Worm (Caenorhabditis elegans) whole organism, young adult: ENCODE data around the gene vdac-1.

Source experiments
- B0035.1 ChIP-seq: sonication (generic microtip); optimal IDR thresholded peaks from 2 replicates; lab custom pipeline; 2016; ENCODE audit warnings: missing genetic modification characterization, mild to moderate bottlenecking, missing compliant biosample characterization, missing genotype, missing genetic modification reagents
- F33H1.4 ChIP-seq: fragments of 200-800 bp; sonication (Bioruptor generic); IDR thresholded peaks from 2 replicates; pipeline ENCODE4 v1.3.6; 2022; ENCODE audit warnings: missing genetic modification reagents, missing genetic modification characterization, missing compliant biosample characterization
- F57A8.1 ChIP-seq: fragments of 200-800 bp; sonication (Bioruptor generic); optimal IDR thresholded peaks from 2 replicates; lab custom pipeline; 2018; ENCODE audit warnings: mild to moderate bottlenecking, missing genetic modification characterization, moderate library complexity, missing compliant biosample characterization
- Y56A3A.18 ChIP-seq: fragments of 200-800 bp; sonication (Bioruptor generic); IDR thresholded peaks from 2 replicates; pipeline ENCODE4 v1.3.6; 2022; ENCODE audit warnings: missing genetic modification reagents, missing genetic modification characterization, missing compliant biosample characterization
- Y79H2A.3 ChIP-seq: fragments of 200-800 bp; sonication (Bioruptor generic); conservative IDR thresholded peaks from 2 replicates; pipeline ENCODE4 v1.3.6; 2022; ENCODE audit warnings: missing genetic modification reagents, missing genetic modification characterization, missing compliant biosample characterization
- akir-1 ChIP-seq: fragments of 200-800 bp; sonication (Bioruptor generic); optimal IDR thresholded peaks from 2 replicates; lab custom pipeline; 2018; ENCODE audit warnings: mild to moderate bottlenecking, missing genetic modification characterization, moderate library complexity, missing compliant biosample characterization
- cebp-1 ChIP-seq, 2 experiments: fragments of 200-800 bp in 1 of 2; sonication (Bioruptor generic) in 1 of 2; sonication (generic microtip) in 1 of 2; IDR thresholded peaks in 1 of 2; optimal IDR thresholded peaks in 1 of 2; 2 replicates each; pipeline versions ENCODE4 v1.3.6 to Lab custom; 2017 to 2022; ENCODE audit warnings: missing compliant biosample characterization in 2 of 2, missing genetic modification characterization in 2 of 2, mild to moderate bottlenecking in 1 of 2, missing genetic modification reagents in 1 of 2, moderate library complexity in 1 of 2
- ceh-40 ChIP-seq: fragments of 200-800 bp; sonication (Bioruptor generic); IDR thresholded peaks from 2 replicates; pipeline ENCODE4 v1.3.6; 2022; ENCODE audit warnings: missing genetic modification characterization, missing compliant biosample characterization
- ceh-79 ChIP-seq: sonication (generic microtip); optimal IDR thresholded peaks from 2 replicates; lab custom pipeline; 2017; ENCODE audit warnings: mild to moderate bottlenecking, missing genetic modification characterization, missing compliant biosample characterization
- ceh-91 ChIP-seq: fragments of 200-800 bp; sonication (Bioruptor generic); IDR thresholded peaks from 2 replicates; pipeline ENCODE4 v1.3.6; 2022; ENCODE audit warnings: missing genetic modification reagents, missing genetic modification characterization, missing compliant biosample characterization
- dox-1 ChIP-seq: fragments of 200-800 bp; sonication (Bioruptor generic); IDR thresholded peaks from 2 replicates; pipeline ENCODE4 v1.3.6; 2022; ENCODE audit warnings: missing genetic modification reagents, missing genetic modification characterization, missing compliant biosample characterization
- egl-44 ChIP-seq: fragments of 200-800 bp; sonication (Bioruptor generic); IDR thresholded peaks from 2 replicates; pipeline ENCODE4 v1.3.6; 2022; ENCODE audit warnings: missing genetic modification reagents, missing genetic modification characterization, missing compliant biosample characterization
- ekl-4 ChIP-seq: fragments of 200-800 bp; sonication (Bioruptor generic); IDR thresholded peaks from 2 replicates; pipeline ENCODE4 v1.3.6; 2022; ENCODE audit warnings: missing genetic modification reagents, missing genetic modification characterization, missing compliant biosample characterization
- fkh-3 ChIP-seq: sonication (generic microtip); optimal IDR thresholded peaks from 2 replicates; lab custom pipeline; 2016; ENCODE audit warnings: mild to moderate bottlenecking, missing genetic modification characterization, missing compliant biosample characterization
- gei-17 ChIP-seq: fragments of 200-800 bp; sonication (Bioruptor generic); optimal IDR thresholded peaks from 2 replicates; lab custom pipeline; 2018; ENCODE audit warnings: mild to moderate bottlenecking, missing genetic modification characterization, missing compliant biosample characterization
- him-1 ChIP-seq: sonication (generic microtip); optimal IDR thresholded peaks from 2 replicates; lab custom pipeline; 2016; ENCODE audit warnings: missing genotype, missing genetic modification reagents, missing genetic modification characterization, missing compliant biosample characterization
- hlh-26 ChIP-seq: fragments of 200-800 bp; sonication (Bioruptor generic); conservative IDR thresholded peaks from 2 replicates; pipeline ENCODE4 v1.3.6; 2022; ENCODE audit warnings: missing genetic modification reagents, missing genetic modification characterization, missing compliant biosample characterization
- hmg-1.2 ChIP-seq: fragments of 200-800 bp; sonication (Bioruptor generic); IDR thresholded peaks from 2 replicates; pipeline ENCODE4 v1.3.6; 2022; ENCODE audit warnings: missing genetic modification reagents, missing genetic modification characterization, missing compliant biosample characterization
- hrde-1 ChIP-seq: sonication (generic microtip); optimal IDR thresholded peaks from 2 replicates; lab custom pipeline; 2016; ENCODE audit warnings: missing genetic modification characterization, mild to moderate bottlenecking, missing compliant biosample characterization, moderate library complexity, missing genotype, missing genetic modification reagents, borderline replicate concordance
- hsf-1 ChIP-seq: fragments of 200-800 bp; sonication (Bioruptor generic); IDR thresholded peaks from 2 replicates; pipeline ENCODE4 v1.3.6; 2022; ENCODE audit warnings: missing genetic modification reagents, missing genetic modification characterization, missing compliant biosample characterization
- lin-35 ChIP-seq, 3 experiments: fragments of 150-350 bp in 2 of 3; sonication (generic microtip) in 1 of 3; optimal IDR thresholded peaks; 2 replicates each; lab custom pipeline; 2014 to 2018; ENCODE audit warnings: missing biosample characterization in 3 of 3, missing genetic modification characterization in 3 of 3, missing genetic modification reagents in 3 of 3
- lin-40 ChIP-seq: sonication (generic microtip); optimal IDR thresholded peaks from 2 replicates; lab custom pipeline; 2016; ENCODE audit warnings: missing genetic modification characterization, mild to moderate bottlenecking, missing compliant biosample characterization, missing genotype, missing genetic modification reagents
- lir-1 ChIP-seq: fragments of 200-800 bp; sonication (Bioruptor generic); conservative IDR thresholded peaks from 2 replicates; pipeline ENCODE4 v1.3.6; 2022; ENCODE audit warnings: missing genetic modification reagents, missing genetic modification characterization, missing compliant biosample characterization
- madf-8 ChIP-seq: fragments of 200-800 bp; sonication (Bioruptor generic); conservative IDR thresholded peaks from 2 replicates; pipeline ENCODE4 v1.3.6; 2022; ENCODE audit warnings: missing genetic modification reagents, missing genetic modification characterization, missing compliant biosample characterization
- nfya-1 ChIP-seq: sonication (generic microtip); optimal IDR thresholded peaks from 2 replicates; lab custom pipeline; 2017; ENCODE audit warnings: antibody characterized with exemption, missing compliant biosample characterization, missing genetic modification characterization, borderline replicate concordance; ENCODE audit not compliant: insufficient read depth
- nfyb-1 ChIP-seq: fragments of 200-800 bp; sonication (Bioruptor generic); IDR thresholded peaks from 2 replicates; pipeline ENCODE4 v1.3.6; 2022; ENCODE audit warnings: missing genetic modification reagents, missing genetic modification characterization, missing compliant biosample characterization
- nhr-27 ChIP-seq: fragments of 200-800 bp; sonication (Bioruptor generic); optimal IDR thresholded peaks from 2 replicates; lab custom pipeline; 2018; ENCODE audit warnings: mild to moderate bottlenecking, missing genetic modification characterization, moderate library complexity, missing compliant biosample characterization
- pha-4 ChIP-seq: fragments of 150-350 bp; sonication (generic microtip); optimal IDR thresholded peaks from 2 replicates; lab custom pipeline; 2014; ENCODE audit warnings: missing biosample characterization, missing genetic modification reagents, missing genetic modification characterization
- rcor-1 ChIP-seq: fragments of 200-800 bp; sonication (Bioruptor generic); IDR thresholded peaks from 2 replicates; pipeline ENCODE4 v1.3.6; 2022; ENCODE audit warnings: missing genetic modification reagents, missing genetic modification characterization, missing compliant biosample characterization
- rpc-1 ChIP-seq, 2 experiments: fragments of 150-350 bp in 1 of 2; sonication (generic microtip) in 1 of 2; optimal IDR thresholded peaks; 2 replicates each; lab custom pipeline; 2014 to 2018; ENCODE audit warnings: missing biosample characterization in 1 of 2, missing genetic modification characterization in 1 of 2, missing genetic modification reagents in 1 of 2, missing genotype in 1 of 2
- sdz-38 ChIP-seq: sonication (generic microtip); optimal IDR thresholded peaks from 2 replicates; lab custom pipeline; 2016; ENCODE audit warnings: missing genotype, missing genetic modification characterization, missing compliant biosample characterization
- sea-2 ChIP-seq: fragments of 200-800 bp; sonication (Bioruptor generic); IDR thresholded peaks from 2 replicates; pipeline ENCODE4 v1.3.6; 2022; ENCODE audit warnings: missing genetic modification characterization, missing compliant biosample characterization
- snpc-1.1 ChIP-seq: sonication (generic microtip); optimal IDR thresholded peaks from 2 replicates; lab custom pipeline; 2017; ENCODE audit warnings: missing genetic modification characterization, mild to moderate bottlenecking, missing compliant biosample characterization, antibody characterized with exemption, moderate library complexity, missing genotype, missing genetic modification reagents; ENCODE audit not compliant: insufficient read depth
- unc-130 ChIP-seq: sonication (generic microtip); optimal IDR thresholded peaks from 2 replicates; lab custom pipeline; 2016; ENCODE audit warnings: missing genetic modification reagents, missing genetic modification characterization, missing compliant biosample characterization
- unc-62 ChIP-seq: fragments of 150-350 bp; optimal IDR thresholded peaks from 2 replicates; lab custom pipeline; 2014; ENCODE audit warnings: missing biosample characterization, missing genetic modification reagents, missing genetic modification characterization
- xnd-1 ChIP-seq: sonication (generic microtip); optimal IDR thresholded peaks from 2 replicates; lab custom pipeline; 2016; ENCODE audit warnings: missing genotype, missing genetic modification reagents, missing genetic modification characterization, missing compliant biosample characterization
- zim-3 ChIP-seq: sonication (generic microtip); optimal IDR thresholded peaks from 2 replicates; lab custom pipeline; 2017; ENCODE audit warnings: mild to moderate bottlenecking, missing genetic modification characterization, moderate library complexity, missing compliant biosample characterization
- ztf-25 ChIP-seq: fragments of 200-800 bp; sonication (Bioruptor generic); IDR thresholded peaks from 2 replicates; pipeline ENCODE4 v1.3.6; 2022; ENCODE audit warnings: missing genetic modification reagents, missing genetic modification characterization, missing compliant biosample characterization
- ztf-26 ChIP-seq: sonication (generic microtip); optimal IDR thresholded peaks from 2 replicates; lab custom pipeline; 2017; ENCODE audit warnings: missing genetic modification characterization, missing compliant biosample characterization
- ztf-3 ChIP-seq: fragments of 200-800 bp; sonication (Bioruptor generic); optimal IDR thresholded peaks from 2 replicates; lab custom pipeline; 2018; ENCODE audit warnings: mild to moderate bottlenecking, missing genetic modification characterization, missing compliant biosample characterization
- ztf-6 ChIP-seq: fragments of 200-800 bp; sonication (Bioruptor generic); IDR thresholded peaks from 2 replicates; pipeline ENCODE4 v1.3.6; 2022; ENCODE audit warnings: missing genetic modification reagents, missing genetic modification characterization, missing compliant biosample characterization

The vdac-1 gene

ce11 chrIV:7505866-7506488, 1.7 kb downstream of the vdac-1 start (continued):
- no peak for TF ChIP-seq fkh-3 (tag; lab: Kevin White, UChicago)
- peak; percentile 78 for TF ChIP-seq hrde-1 (tag; lab: Kevin White, UChicago)
- TF ChIP-seq madf-8 = no peak
- TF ChIP-seq nfyb-1 (GFP tag; lab: Robert Waterston, UW) = 0 out of 2 replicates have a peak, but pooled peaks have one; percentile 42
- no peak for TF ChIP-seq snpc-1.1 (tag; lab: Kevin White, UChicago)
- TF ChIP-seq ceh-40 (GFP tag; lab: Robert Waterston, UW) = no peak
- TF ChIP-seq ekl-4 = no peak; the same call in none of the 2 replicates
- TF ChIP-seq rcor-1 (GFP tag; lab: Robert Waterston, UW) = peak; percentile 24
- TF ChIP-seq ztf-6 (GFP tag; lab: Robert Waterston, UW) = no peak
- TF ChIP-seq unc-130 (GFP tag; lab: Kevin White, UChicago) = peak; percentile 20
- no peak for TF ChIP-seq sdz-38
- TF ChIP-seq hlh-26 (GFP tag; lab: Robert Waterston, UW) = no peak
- TF ChIP-seq lin-35 (GFP tag; optimal IDR thresholded peaks at IDR 0.05; lab: Kevin White, UChicago) = peak in 1 of 3 experiments; percentile 20

- TF ChIP-seq ceh-91 (GFP tag; lab: Robert Waterston, UW) (no peak), Y56A3A.18 (GFP tag; lab: Robert Waterston, UW) (no peak), unc-130 (GFP tag; lab: Kevin White, UChicago) (no peak), akir-1 (no peak), fkh-3 (tag; lab: Kevin White, UChicago) (no peak), egl-44 (GFP tag; lab: Robert Waterston, UW) (no peak), zim-3 (tag; lab: Kevin White, UChicago) (no peak), F57A8.1 (GFP tag; lab: Kevin White, UChicago) (no peak), him-1 (no peak), Y79H2A.3 (GFP tag; lab: Robert Waterston, UW) (no peak), gei-17 (GFP tag; lab: Kevin White, UChicago) (no peak), cebp-1 (GFP tag; IDR thresholded peaks at IDR 0.05; lab: Robert Waterston, UW) (no peak), cebp-1 (tag; optimal IDR thresholded peaks at IDR 0.05; lab: Kevin White, UChicago) (no peak), snpc-1.1 (tag; lab: Kevin White, UChicago) (no peak), B0035.1 (tag; lab: Kevin White, UChicago) (no peak), F33H1.4 (GFP tag; lab: Robert Waterston, UW) (no peak), dox-1 (GFP tag; lab: Robert Waterston, UW) (no peak), pha-4 (tag; lab: Kevin White, UChicago) (no peak)
Observed at ce11 chrIV:7503322-7503721, 4.4 kb downstream of the vdac-1 start, which contains the start of gene glt-6. TSS of gene glt-6 (plus strand) at chrIV:7503622.

- TF ChIP-seq ztf-3 (GFP tag; lab: Kevin White, UChicago) = no peak
- no peak for TF ChIP-seq sea-2
- no peak for TF ChIP-seq xnd-1 (tag; lab: Kevin White, UChicago)
- no peak for TF ChIP-seq nfyb-1 (GFP tag; lab: Robert Waterston, UW)
- TF ChIP-seq hrde-1 (tag; lab: Kevin White, UChicago) = no peak
- TF ChIP-seq F33H1.4 (GFP tag; lab: Robert Waterston, UW) = no peak
- TF ChIP-seq nhr-27 = no peak
- no peak for TF ChIP-seq nfya-1 (tag; lab: Kevin White, UChicago)
- TF ChIP-seq ceh-79 (tag; lab: Kevin White, UChicago) = no peak
- no peak for TF ChIP-seq rcor-1 (GFP tag; lab: Robert Waterston, UW)
- no peak for TF ChIP-seq lir-1
- no peak for TF ChIP-seq cebp-1 (GFP tag; IDR thresholded peaks at IDR 0.05; lab: Robert Waterston, UW)
- TF ChIP-seq cebp-1 (tag; optimal IDR thresholded peaks at IDR 0.05; lab: Kevin White, UChicago) = no peak
- TF ChIP-seq ztf-25 (GFP tag; lab: Robert Waterston, UW) = no peak
- TF ChIP-seq rpc-1 (optimal IDR thresholded peaks at IDR 0.05; lab: Kevin White, UChicago) = no peak
- TF ChIP-seq rpc-1 (tag; optimal IDR thresholded peaks at IDR 0.05; lab: Kevin White, UChicago) = no peak
- no peak for TF ChIP-seq madf-8
- TF ChIP-seq unc-62 (GFP tag; lab: Kevin White, UChicago) = no peak
- TF ChIP-seq ztf-26 (tag; lab: Kevin White, UChicago) = no peak
- TF ChIP-seq hsf-1 (GFP tag; lab: Robert Waterston, UW) = no peak
- no peak for TF ChIP-seq lin-40 (tag; lab: Kevin White, UChicago)
- TF ChIP-seq hmg-1.2 = no peak
Observed at ce11 chrIV:7501337-7501736, 6.4 kb downstream of the vdac-1 start, which contains the start of gene F55G1.15. TSS of gene F55G1.15 (minus strand) at chrIV:7501437.
